Fruit fly (Drosophila melanogaster): ENCODE data around the gene COX5A.

The COX5A gene

dm6 chr3R:11807641-11808040 lies 11.5 kb upstream of the COX5A start:
- TF ChIP-seq CG12768 (GFP tag; optimal IDR thresholded peaks at IDR 0.05) (no peak), cnc (optimal IDR thresholded peaks at IDR 0.05) (no peak), Crg-1 (GFP tag; optimal IDR thresholded peaks at IDR 0.05) (no peak)

DNA sequence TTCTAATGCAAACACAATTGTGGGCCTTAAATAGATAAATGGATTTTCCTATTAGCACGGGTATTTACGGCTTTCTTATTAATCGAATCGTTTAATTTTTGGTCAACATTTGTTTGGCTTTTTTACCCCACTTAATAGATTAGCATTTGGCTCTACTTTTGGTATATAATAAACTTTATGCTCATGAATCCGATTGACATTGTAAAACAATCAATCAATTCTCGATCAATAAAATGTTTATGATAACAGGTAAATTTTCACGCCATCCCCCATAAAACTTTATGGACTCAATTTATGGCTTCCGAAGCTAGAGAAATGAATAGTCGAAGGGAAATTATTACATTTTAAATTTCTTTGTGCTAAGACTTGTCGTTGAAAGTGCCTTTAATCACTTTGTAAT lies 9.5 kb upstream of the COX5A start:
- TF ChIP-seq Clk (GFP tag; optimal IDR thresholded peaks at IDR 0.05) = no peak
- no peak for TF ChIP-seq CG33017 (tag; optimal IDR thresholded peaks at IDR 0.05)
- TF ChIP-seq CG14711 (tag; optimal IDR thresholded peaks at IDR 0.05) = no peak
- TF ChIP-seq cnc (optimal IDR thresholded peaks at IDR 0.05) = no peak
- TF ChIP-seq CG12768 (GFP tag; optimal IDR thresholded peaks at IDR 0.05) = no peak
- no peak for TF ChIP-seq bab1 (GFP tag; optimal IDR thresholded peaks at IDR 0.05)
- no peak for TF ChIP-seq pad (GFP tag; optimal IDR thresholded peaks at IDR 0.05)
- TF ChIP-seq Mnt (GFP tag; optimal IDR thresholded peaks at IDR 0.05) = no peak
- no peak for TF ChIP-seq tj (GFP tag; optimal IDR thresholded peaks at IDR 0.05)
- TF ChIP-seq CG1620 (GFP tag; optimal IDR thresholded peaks at IDR 0.05) = no peak
- TF ChIP-seq Hr96 (GFP tag; optimal IDR thresholded peaks at IDR 0.05) = no peak
- no peak for TF ChIP-seq kay (GFP tag; ENCODE audit: borderline replicate concordance)
- TF ChIP-seq ovo (GFP tag; optimal IDR thresholded peaks at IDR 0.05) = no peak
- no peak for TF ChIP-seq CG5204 (GFP tag; optimal IDR thresholded peaks at IDR 0.05)
- TF ChIP-seq toe (GFP tag; optimal IDR thresholded peaks at IDR 0.05) = no peak
- no peak for TF ChIP-seq Crg-1 (GFP tag; optimal IDR thresholded peaks at IDR 0.05)
- TF ChIP-seq CG11617 (GFP tag; optimal IDR thresholded peaks at IDR 0.05) = no peak
- TF ChIP-seq CG7045 (GFP tag; optimal IDR thresholded peaks at IDR 0.05) = no peak

DNA sequence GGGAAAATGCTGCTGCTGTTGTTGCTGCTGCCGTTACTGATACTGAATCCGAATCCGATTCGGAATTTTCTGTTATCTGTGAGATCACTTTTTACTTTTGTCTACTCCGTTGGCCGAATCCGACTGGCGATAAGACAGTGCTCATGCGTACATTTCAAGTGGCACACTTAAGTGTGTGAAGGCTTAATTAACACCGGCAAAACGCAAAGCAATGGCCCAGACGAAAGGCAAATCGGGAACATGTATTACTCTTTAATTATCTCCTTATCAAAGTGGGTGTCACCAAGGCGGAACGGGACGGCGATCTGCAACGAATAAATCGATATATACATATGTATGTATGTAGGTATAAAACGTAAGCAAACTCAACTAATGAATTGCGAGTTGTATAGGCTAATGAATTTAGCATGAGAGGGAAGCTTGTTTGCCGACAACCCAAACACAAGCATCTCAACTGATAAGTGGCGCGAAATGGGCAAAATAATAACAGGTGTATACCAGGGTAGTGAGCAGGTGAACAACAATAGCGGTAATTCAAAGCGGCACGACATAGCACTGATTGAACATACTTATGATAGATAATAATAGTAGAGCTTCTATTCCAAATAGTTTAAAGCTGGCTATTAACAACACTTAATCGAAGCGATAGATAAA lies 8.2 kb upstream of the COX5A start:
- TF ChIP-seq CG11617 (GFP tag; optimal IDR thresholded peaks at IDR 0.05) (no peak), kay (GFP tag; ENCODE audit: borderline replicate concordance) (peak; percentile 56), CG1620 (GFP tag; optimal IDR thresholded peaks at IDR 0.05) (no peak), cic (GFP tag; optimal IDR thresholded peaks at IDR 0.05) (peak; percentile 60), Hr96 (GFP tag; optimal IDR thresholded peaks at IDR 0.05) (no peak)

DNA sequence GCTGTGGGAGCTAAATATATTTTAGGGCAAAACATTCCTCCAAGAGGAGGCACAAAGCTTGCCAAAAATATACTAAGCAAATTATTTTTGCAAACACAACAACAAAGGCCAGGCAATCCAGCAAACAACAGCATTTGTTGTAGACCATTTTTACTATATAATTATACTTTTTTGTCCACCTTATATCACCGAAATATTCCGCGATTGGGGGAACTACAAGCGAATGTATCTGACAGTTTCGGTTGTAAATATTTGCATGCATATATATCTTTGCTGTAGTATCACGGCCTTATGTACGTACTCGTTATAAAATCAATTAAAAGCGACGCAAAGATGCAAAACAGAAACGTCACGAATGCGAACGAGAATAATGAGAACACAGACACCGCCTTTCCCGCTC lies 6.7 kb upstream of the COX5A start:
- TF ChIP-seq kay (GFP tag; ENCODE audit: borderline replicate concordance) = peak; percentile 81
- no peak for TF ChIP-seq CG33017 (tag; optimal IDR thresholded peaks at IDR 0.05)

- TF ChIP-seq Clk (GFP tag; optimal IDR thresholded peaks at IDR 0.05) (no peak), Crg-1 (GFP tag; optimal IDR thresholded peaks at IDR 0.05) (no peak), bab1 (GFP tag; optimal IDR thresholded peaks at IDR 0.05) (peak; percentile 74), CG11617 (GFP tag; optimal IDR thresholded peaks at IDR 0.05) (no peak), CG1620 (GFP tag; optimal IDR thresholded peaks at IDR 0.05) (no peak), CG33017 (tag; optimal IDR thresholded peaks at IDR 0.05) (no peak), ovo (GFP tag; optimal IDR thresholded peaks at IDR 0.05) (peak; percentile 18), Hr96 (GFP tag; optimal IDR thresholded peaks at IDR 0.05) (no peak), cic (GFP tag; optimal IDR thresholded peaks at IDR 0.05) (peak; percentile 89), CG5204 (GFP tag; optimal IDR thresholded peaks at IDR 0.05) (no peak), toe (GFP tag; optimal IDR thresholded peaks at IDR 0.05) (no peak), pad (GFP tag; optimal IDR thresholded peaks at IDR 0.05) (no peak), CG12768 (GFP tag; optimal IDR thresholded peaks at IDR 0.05) (peak; percentile 9), CG7045 (GFP tag; optimal IDR thresholded peaks at IDR 0.05) (no peak), tj (GFP tag; optimal IDR thresholded peaks at IDR 0.05) (peak; percentile 81), Mnt (GFP tag; optimal IDR thresholded peaks at IDR 0.05) (peak; percentile 59), CG7101 (tag; optimal IDR thresholded peaks at IDR 0.05) (no peak), cnc (optimal IDR thresholded peaks at IDR 0.05) (no peak), CG14711 (tag; optimal IDR thresholded peaks at IDR 0.05) (no peak), kay (GFP tag; ENCODE audit: borderline replicate concordance) (peak; percentile 94)
Measured at dm6 chr3R:11812881-11813466, 6.2 kb upstream of the COX5A start, which contains the start of gene ClC-a. ClC-a (minus strand) TSS chr3R:11813207.

- TF ChIP-seq CG7101 (tag; optimal IDR thresholded peaks at IDR 0.05) (no peak), toe (GFP tag; optimal IDR thresholded peaks at IDR 0.05) (no peak), CG33017 (tag; optimal IDR thresholded peaks at IDR 0.05) (no peak), Clk (GFP tag; optimal IDR thresholded peaks at IDR 0.05) (no peak), CG11617 (GFP tag; optimal IDR thresholded peaks at IDR 0.05) (no peak), bab1 (GFP tag; optimal IDR thresholded peaks at IDR 0.05) (no peak), CG12768 (GFP tag; optimal IDR thresholded peaks at IDR 0.05) (no peak), cic (GFP tag; optimal IDR thresholded peaks at IDR 0.05) (no peak), cnc (optimal IDR thresholded peaks at IDR 0.05) (no peak), tj (GFP tag; optimal IDR thresholded peaks at IDR 0.05) (no peak), kay (GFP tag; ENCODE audit: borderline replicate concordance) (no peak), Crg-1 (GFP tag; optimal IDR thresholded peaks at IDR 0.05) (no peak), CG5204 (GFP tag; optimal IDR thresholded peaks at IDR 0.05) (no peak), pad (GFP tag; optimal IDR thresholded peaks at IDR 0.05) (no peak), CG7045 (GFP tag; optimal IDR thresholded peaks at IDR 0.05) (no peak), ovo (GFP tag; optimal IDR thresholded peaks at IDR 0.05) (no peak)
Measured at dm6 chr3R:11819640-11819979, 451 bp downstream of the COX5A start.

DNA sequence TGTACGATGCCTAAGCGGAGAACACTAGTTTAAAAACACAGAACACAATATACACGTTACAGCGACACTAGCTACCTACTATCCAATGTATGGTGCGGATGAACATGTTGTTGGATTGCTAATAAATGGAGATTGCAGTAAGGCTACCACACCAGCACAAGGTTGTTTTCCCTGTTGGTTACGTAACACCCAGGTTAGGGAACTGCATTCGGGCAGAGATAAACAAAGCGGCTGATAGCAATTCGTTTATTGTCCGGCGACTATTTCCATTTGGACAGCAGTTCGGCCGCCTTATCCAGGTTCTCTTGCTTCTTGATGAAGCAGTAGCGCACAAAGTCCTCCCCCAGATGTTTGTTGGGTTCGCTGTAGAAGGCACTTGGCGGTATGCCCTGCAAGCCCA lies 989 bp downstream of the COX5A start:
- no peak for TF ChIP-seq toe (GFP tag; optimal IDR thresholded peaks at IDR 0.05)
- no peak for TF ChIP-seq Hr96 (GFP tag; optimal IDR thresholded peaks at IDR 0.05)
- TF ChIP-seq CG12768 (GFP tag; optimal IDR thresholded peaks at IDR 0.05) = no peak

Measured in whole organism, adult.